Worm (Caenorhabditis elegans) whole organism, late embryonic: ENCODE results near the gene srz-19.

ENCODE experiments used
- ama-1 ChIP-seq: fragments of 150-350 bp; optimal IDR thresholded peaks from 2 replicates; lab custom pipeline; 2014
- hlh-13 ChIP-seq: fragments of 200-800 bp; sonication (Bioruptor generic); optimal IDR thresholded peaks from 2 replicates; lab custom pipeline; 2018; ENCODE audit warnings: mild to moderate bottlenecking, missing genetic modification characterization, missing compliant biosample characterization

DNA sequence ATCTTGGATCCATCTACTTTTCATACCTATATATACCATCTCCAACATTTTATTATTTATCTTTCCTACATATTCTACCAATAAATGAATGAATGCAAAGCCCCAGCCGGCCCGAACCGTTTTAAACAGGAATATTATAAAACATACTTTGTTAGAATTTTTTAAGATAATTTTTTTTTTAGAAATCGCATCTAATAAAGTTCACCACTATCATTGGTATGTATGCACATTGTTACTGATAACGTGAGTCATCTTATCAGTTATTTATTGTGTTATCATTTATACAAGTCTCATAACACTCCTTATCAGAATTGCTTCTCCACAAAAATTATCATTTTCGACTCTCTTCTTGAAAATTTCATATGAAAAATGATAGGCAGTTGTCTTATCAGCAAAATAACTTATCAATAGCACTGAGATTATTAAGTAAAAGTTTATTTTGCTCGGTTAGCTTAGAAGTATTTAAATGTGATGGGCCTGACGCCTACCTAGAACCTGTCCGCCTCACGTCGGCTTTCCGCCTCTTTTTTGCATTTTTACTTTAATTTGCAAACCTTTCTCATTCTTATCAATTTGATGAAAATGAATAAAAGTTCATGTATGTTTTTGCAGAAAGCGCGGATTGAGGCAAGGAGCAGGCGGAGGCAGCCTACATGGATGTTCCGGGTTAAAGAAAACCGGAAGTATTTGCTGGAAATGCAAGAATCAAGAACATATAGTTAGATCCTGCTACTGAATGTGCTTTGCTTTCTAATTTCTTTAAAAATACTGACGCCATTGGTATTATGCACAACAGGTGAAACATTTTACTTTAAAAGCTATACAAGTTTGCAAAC is 19.7 kb upstream of the srz-19 start, which contains the start of gene srz-62:
- TF ChIP-seq ama-1 (no peak), hlh-13 (GFP tag; lab: Kevin White, UChicago) (no peak)
